Worm (Caenorhabditis elegans) whole organism, L3 larva: ENCODE measurements around the gene Y116A8C.24.

Experiments
- R02D3.7 ChIP-seq: fragments of 150-350 bp; optimal IDR thresholded peaks from 2 replicates; lab custom pipeline; 2014; ENCODE audit warnings: missing biosample characterization, missing genetic modification characterization
- aly-2 ChIP-seq: fragments of 150-350 bp; optimal IDR thresholded peaks from 2 replicates; lab custom pipeline; 2014; ENCODE audit warnings: missing biosample characterization, missing genetic modification characterization
- ama-1 ChIP-seq: fragments of 150-350 bp; optimal IDR thresholded peaks from 2 replicates; lab custom pipeline; 2018
- ceh-9 ChIP-seq: sonication (generic microtip); optimal IDR thresholded peaks from 2 replicates; lab custom pipeline; 2018; ENCODE audit warnings: missing biosample characterization, missing genetic modification characterization
- daf-12 ChIP-seq: fragments of 150-350 bp; optimal IDR thresholded peaks from 2 replicates; lab custom pipeline; 2014; ENCODE audit warnings: missing biosample characterization, missing genetic modification reagents, missing genetic modification characterization
- elt-1 ChIP-seq: fragments of 150-350 bp; optimal IDR thresholded peaks from 2 replicates; lab custom pipeline; 2014; ENCODE audit warnings: missing biosample characterization, missing genetic modification characterization
- fkh-2 ChIP-seq: fragments of 150-350 bp; optimal IDR thresholded peaks from 2 replicates; lab custom pipeline; 2014; ENCODE audit warnings: missing biosample characterization, missing genetic modification reagents, missing genetic modification characterization
- fos-1 ChIP-seq: fragments of 150-350 bp; optimal IDR thresholded peaks from 2 replicates; lab custom pipeline; 2014; ENCODE audit warnings: missing biosample characterization, missing genetic modification characterization
- hmg-11 ChIP-seq: sonication (generic microtip); optimal IDR thresholded peaks from 2 replicates; lab custom pipeline; 2016; ENCODE audit warnings: missing genetic modification characterization, missing compliant biosample characterization
- jun-1 ChIP-seq: fragments of 150-350 bp; optimal IDR thresholded peaks from 2 replicates; lab custom pipeline; 2014; ENCODE audit warnings: missing biosample characterization, missing genetic modification reagents, missing genetic modification characterization
- lin-39 ChIP-seq: fragments of 150-350 bp; optimal IDR thresholded peaks from 2 replicates; lab custom pipeline; 2018; ENCODE audit warnings: missing biosample characterization, missing genetic modification reagents, missing genetic modification characterization
- nfya-1 ChIP-seq: sonication (generic microtip); optimal IDR thresholded peaks from 2 replicates; lab custom pipeline; 2017; ENCODE audit warnings: missing genetic modification characterization, mild to moderate bottlenecking, missing compliant biosample characterization, antibody characterized with exemption, moderate library complexity; ENCODE audit not compliant: insufficient read depth
- nhr-11 ChIP-seq: fragments of 150-350 bp; optimal IDR thresholded peaks from 2 replicates; lab custom pipeline; 2014; ENCODE audit warnings: missing biosample characterization, missing genetic modification characterization
- nhr-237 ChIP-seq: fragments of 150-350 bp; optimal IDR thresholded peaks from 2 replicates; lab custom pipeline; 2014; ENCODE audit warnings: missing biosample characterization, missing genetic modification characterization
- nhr-67 ChIP-seq: fragments of 150-350 bp; optimal IDR thresholded peaks from 2 replicates; lab custom pipeline; 2014; ENCODE audit warnings: missing biosample characterization, missing genetic modification characterization
- nhr-76 ChIP-seq: fragments of 150-350 bp; sonication (generic microtip); optimal IDR thresholded peaks from 5 replicates; lab custom pipeline; 2014; ENCODE audit warnings: missing biosample characterization, missing genetic modification characterization
- pha-4 ChIP-seq: fragments of 150-350 bp; optimal IDR thresholded peaks from 2 replicates; lab custom pipeline; 2014; ENCODE audit warnings: missing biosample characterization, missing genetic modification reagents, missing genetic modification characterization
- snpc-4 ChIP-seq: fragments of 150-350 bp; optimal IDR thresholded peaks from 2 replicates; lab custom pipeline; 2014; ENCODE audit warnings: missing biosample characterization, missing genetic modification characterization
- unc-62 ChIP-seq: fragments of 150-350 bp; sonication (generic microtip); optimal IDR thresholded peaks from 4 replicates; lab custom pipeline; 2014; ENCODE audit warnings: missing biosample characterization, missing genetic modification reagents, missing genetic modification characterization

The Y116A8C.24 gene

ce11 chrIV:17030494-17030893 lies 40.2 kb downstream of the Y116A8C.24 start, which contains the start of gene nhr-229:
Gene nhr-229 (minus strand): TSS chrIV:17030594.
- TF ChIP-seq nhr-76 (tag; lab: Kevin White, UChicago) (no peak), lin-39 (tag; lab: Kevin White, UChicago) (no peak), R02D3.7 (tag; lab: Kevin White, UChicago) (no peak), nhr-237 (tag; lab: Kevin White, UChicago) (no peak), ama-1 (no peak), nfya-1 (tag; lab: Kevin White, UChicago) (no peak), ceh-9 (no peak), fkh-2 (tag; lab: Kevin White, UChicago) (no peak), fos-1 (no peak)

- TF ChIP-seq aly-2 (no peak), jun-1 (tag; lab: Kevin White, UChicago) (no peak), nhr-67 (tag; lab: Kevin White, UChicago) (no peak), elt-1 (no peak), lin-39 (tag; lab: Kevin White, UChicago) (no peak), fkh-2 (tag; lab: Kevin White, UChicago) (no peak)
Measured at ce11 chrIV:17026568-17026967, 44.1 kb downstream of the Y116A8C.24 start.

ce11 chrIV:17025017-17025416 lies 45.7 kb downstream of the Y116A8C.24 start, which contains the start of gene dct-13:
Gene dct-13 (minus strand): TSS chrIV:17025117.
- TF ChIP-seq aly-2 (no peak), unc-62 (GFP tag; lab: Kevin White, UChicago) (no peak), snpc-4 (tag; lab: Kevin White, UChicago) (no peak)

- TF ChIP-seq pha-4 (tag; lab: Kevin White, UChicago) (no peak), nhr-11 (tag; lab: Kevin White, UChicago) (no peak), daf-12 (no peak), hmg-11 (no peak)
Measured at ce11 chrIV:17021042-17021441, 49.6 kb downstream of the Y116A8C.24 start.
